Worm (Caenorhabditis elegans) whole organism, young adult: ENCODE results near the gene srh-60.

Source experiments
- F37B4.10 ChIP-seq: fragments of 200-800 bp; sonication (Bioruptor generic); IDR thresholded peaks from 2 replicates; pipeline ENCODE4 v1.3.6; 2022; ENCODE audit warnings: missing genetic modification characterization, missing compliant biosample characterization
- F55B11.4 ChIP-seq: sonication (generic microtip); optimal IDR thresholded peaks from 2 replicates; lab custom pipeline; 2016; ENCODE audit warnings: missing compliant biosample characterization, missing genetic modification characterization, borderline replicate concordance; ENCODE audit not compliant: insufficient read depth
- Y79H2A.3 ChIP-seq: fragments of 200-800 bp; sonication (Bioruptor generic); conservative IDR thresholded peaks from 2 replicates; pipeline ENCODE4 v1.3.6; 2022; ENCODE audit warnings: missing genetic modification reagents, missing genetic modification characterization, missing compliant biosample characterization
- ceh-58 ChIP-seq: fragments of 200-800 bp; sonication (Bioruptor generic); IDR thresholded peaks from 2 replicates; pipeline ENCODE4 v1.3.6; 2022; ENCODE audit warnings: missing genetic modification characterization, missing compliant biosample characterization
- hlh-26 ChIP-seq: fragments of 200-800 bp; sonication (Bioruptor generic); conservative IDR thresholded peaks from 2 replicates; pipeline ENCODE4 v1.3.6; 2022; ENCODE audit warnings: missing genetic modification reagents, missing genetic modification characterization, missing compliant biosample characterization
- lin-26 ChIP-seq: fragments of 200-800 bp; sonication (Bioruptor generic); IDR thresholded peaks from 2 replicates; pipeline ENCODE4 v1.3.6; 2022; ENCODE audit warnings: missing genetic modification reagents, missing genetic modification characterization, missing compliant biosample characterization
- pha-4 ChIP-seq: fragments of 150-350 bp; sonication (generic microtip); optimal IDR thresholded peaks from 2 replicates; lab custom pipeline; 2014; ENCODE audit warnings: missing biosample characterization, missing genetic modification reagents, missing genetic modification characterization
- zfh-2 ChIP-seq: fragments of 200-800 bp; sonication (Bioruptor generic); conservative IDR thresholded peaks from 2 replicates; pipeline ENCODE4 v1.3.6; 2022; ENCODE audit warnings: missing genetic modification reagents, missing genetic modification characterization, missing compliant biosample characterization

ce11 chrII:3569118-3569517, 14.4 kb upstream of the srh-60 start, which contains the start of gene clec-127:
- TF ChIP-seq lin-26 (GFP tag; lab: Robert Waterston, UW) (no peak), F37B4.10 (GFP tag; lab: Robert Waterston, UW) (no peak), F55B11.4 (tag; lab: Kevin White, UChicago) (no peak), ceh-58 (no peak), zfh-2 (no peak), pha-4 (no peak), hlh-26 (GFP tag; lab: Robert Waterston, UW) (no peak), Y79H2A.3 (GFP tag; lab: Robert Waterston, UW) (no peak)
